Worm (Caenorhabditis elegans) whole organism, late embryonic: ENCODE data around the gene sru-4.

Experiments used
- K09A11.1 ChIP-seq: sonication (generic microtip); optimal IDR thresholded peaks from 2 replicates; lab custom pipeline; 2017; ENCODE audit warnings: antibody characterized with exemption, mild to moderate bottlenecking, missing genetic modification characterization, missing compliant biosample characterization; ENCODE audit not compliant: insufficient read depth
- ama-1 ChIP-seq: fragments of 150-350 bp; optimal IDR thresholded peaks from 2 replicates; lab custom pipeline; 2014
- dve-1 ChIP-seq: sonication (generic microtip); optimal IDR thresholded peaks from 2 replicates; lab custom pipeline; 2017; ENCODE audit warnings: antibody characterized with exemption, mild to moderate bottlenecking, missing genetic modification characterization, missing compliant biosample characterization
- hlh-13 ChIP-seq: fragments of 200-800 bp; sonication (Bioruptor generic); optimal IDR thresholded peaks from 2 replicates; lab custom pipeline; 2018; ENCODE audit warnings: mild to moderate bottlenecking, missing genetic modification characterization, missing compliant biosample characterization
- hlh-15 ChIP-seq: sonication (generic microtip); optimal IDR thresholded peaks from 2 replicates; lab custom pipeline; 2016; ENCODE audit warnings: missing genetic modification characterization, missing compliant biosample characterization
- nhr-11 ChIP-seq: fragments of 150-350 bp; optimal IDR thresholded peaks from 2 replicates; lab custom pipeline; 2014; ENCODE audit warnings: missing biosample characterization, missing genetic modification characterization
- pax-1 ChIP-seq: fragments of 150-350 bp; optimal IDR thresholded peaks from 2 replicates; lab custom pipeline; 2014; ENCODE audit warnings: missing biosample characterization, missing genetic modification characterization
- pha-4 ChIP-seq: fragments of 150-350 bp; optimal IDR thresholded peaks from 2 replicates; lab custom pipeline; 2018; ENCODE audit warnings: missing biosample characterization, missing genetic modification reagents, missing genetic modification characterization

- TF ChIP-seq hlh-15 (tag; lab: Kevin White, UChicago) = no peak
- TF ChIP-seq pax-1 (tag; lab: Kevin White, UChicago) = no peak
- TF ChIP-seq hlh-13 = no peak
- TF ChIP-seq ama-1 (lab: Kevin White, UChicago) = no peak
- no peak for TF ChIP-seq nhr-11 (tag; lab: Kevin White, UChicago)
- no peak for TF ChIP-seq pha-4 (tag; lab: Kevin White, UChicago)
- no peak for TF ChIP-seq dve-1 (tag; lab: Kevin White, UChicago)
- no peak for TF ChIP-seq K09A11.1 (tag; lab: Kevin White, UChicago)
These were observed 13.1 kb upstream of the sru-4 start, which contains the start of gene gadr-2 for ce11 chrIV:9485040-9485439.
